Worm (Caenorhabditis elegans): Measurements from ENCODE around the gene fbxa-30.
A peak's percentile ranks its signal among the peaks of the same experiment; 100 is the strongest.

The fbxa-30 gene

ce11 chrIII:1275513-1275912 is at the start of gene fbxa-30:
Gene fbxa-30, minus strand, starts transcription at chrIII:1275613.
- TF ChIP-seq F13H6.1 (tag; optimal IDR thresholded peaks at IDR 0.05) (no peak), sma-9 (GFP tag; optimal IDR thresholded peaks at IDR 0.05) (no peak), sma-9 (tag; optimal IDR thresholded peaks at IDR 0.05) (no peak), nhr-237 (tag; optimal IDR thresholded peaks at IDR 0.05) (no peak), snpc-4 (tag; optimal IDR thresholded peaks at IDR 0.05) (no peak), alr-1 (tag; optimal IDR thresholded peaks at IDR 0.05) (no peak), lin-11 (tag; optimal IDR thresholded peaks at IDR 0.05) (no peak), dmd-4 (tag; optimal IDR thresholded peaks at IDR 0.05) (no peak), elt-1 (tag; optimal IDR thresholded peaks at IDR 0.05) (no peak), mab-5 (tag; optimal IDR thresholded peaks at IDR 0.05) (no peak), nhr-77 (tag; optimal IDR thresholded peaks at IDR 0.05) (no peak), mbf-1 (tag; optimal IDR thresholded peaks at IDR 0.05) (no peak), aly-2 (tag; optimal IDR thresholded peaks at IDR 0.05) (no peak)

DNA sequence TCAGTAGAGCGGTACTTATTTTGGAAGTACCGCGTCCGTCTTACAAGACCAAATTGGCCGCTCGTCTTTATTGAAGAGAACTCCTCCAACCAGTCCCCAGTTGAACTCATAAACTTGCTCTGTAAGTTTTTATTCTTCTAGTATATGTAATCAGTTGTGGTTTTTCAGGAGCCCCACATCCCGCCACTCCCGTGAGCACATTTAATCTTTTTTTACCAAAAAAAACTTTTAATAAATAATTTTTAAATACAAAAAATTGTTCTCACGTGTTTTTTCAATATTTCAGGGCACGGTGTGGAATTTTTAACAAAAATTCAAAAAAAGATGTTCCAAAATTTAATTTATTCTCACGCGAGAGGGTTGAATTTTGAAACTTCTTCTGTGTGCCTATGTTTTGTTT is 49.1 kb upstream of the fbxa-30 start, which contains the start of gene fbxa-14:
Gene fbxa-14 (minus strand): TSS at position 101 of the 400 bp plus-strand sequence.
- no peak for TF ChIP-seq sem-4 (tag; optimal IDR thresholded peaks at IDR 0.05)
- TF ChIP-seq alr-1 (tag; optimal IDR thresholded peaks at IDR 0.05): no peak
- TF ChIP-seq nhr-129 (tag; optimal IDR thresholded peaks at IDR 0.05): no peak
- no peak for TF ChIP-seq nhr-10 (tag; optimal IDR thresholded peaks at IDR 0.05)
- TF ChIP-seq nhr-77 (tag; optimal IDR thresholded peaks at IDR 0.05): no peak
- TF ChIP-seq unc-62 (GFP tag; optimal IDR thresholded peaks at IDR 0.05): no peak

ce11 chrIII:1323555-1323954 is 48.1 kb upstream of the fbxa-30 start:
- TF ChIP-seq sma-9 (GFP tag; optimal IDR thresholded peaks at IDR 0.05) (peak; percentile 42), sma-9 (tag; optimal IDR thresholded peaks at IDR 0.05) (no peak), unc-39 (tag; optimal IDR thresholded peaks at IDR 0.05) (no peak), ZK546.5 (tag; optimal IDR thresholded peaks at IDR 0.05) (no peak), fos-1 (tag; optimal IDR thresholded peaks at IDR 0.05) (peak; percentile 89), lsy-2 (tag; optimal IDR thresholded peaks at IDR 0.05) (no peak), crh-2 (tag; optimal IDR thresholded peaks at IDR 0.05) (peak; percentile 1), lin-39 (tag; optimal IDR thresholded peaks at IDR 0.05) (no peak), unc-62 (GFP tag; optimal IDR thresholded peaks at IDR 0.05) (no peak)

DNA sequence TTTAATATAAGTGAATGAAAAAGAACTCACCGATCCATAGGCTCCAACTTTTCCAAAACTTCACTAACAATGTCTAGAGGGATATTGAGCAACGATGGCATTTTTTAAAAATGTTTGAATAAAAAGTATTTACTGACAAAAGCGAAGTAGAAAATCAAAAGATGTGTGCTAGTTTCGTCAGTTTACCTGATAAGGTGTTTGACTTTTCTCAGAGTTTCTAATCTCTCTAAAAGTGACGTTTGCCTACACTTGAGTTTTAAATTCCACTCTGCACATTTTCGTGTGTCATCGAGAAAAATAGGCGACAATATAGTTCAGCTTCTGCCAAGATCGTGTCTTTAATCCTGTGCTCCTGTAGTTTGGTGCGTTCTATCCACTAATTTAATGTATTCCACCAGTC is 46.1 kb upstream of the fbxa-30 start, which contains the start of gene fbxa-15:
Gene fbxa-15 (minus strand): TSS at position 101 of the 400 bp plus-strand sequence.
- no peak for TF ChIP-seq nhr-129 (tag; optimal IDR thresholded peaks at IDR 0.05)
- TF ChIP-seq fos-1 (tag; optimal IDR thresholded peaks at IDR 0.05): peak; percentile 23

ce11 chrIII:1315038-1315437 is 39.6 kb upstream of the fbxa-30 start, which contains the start of the genes fbxa-80 and fbxa-19:
Gene fbxa-80, minus strand, starts transcription at chrIII:1315210.
Gene fbxa-19, plus strand, starts transcription at chrIII:1315401.
- TF ChIP-seq skn-1 (tag; optimal IDR thresholded peaks at IDR 0.05) (no peak), fos-1 (tag; optimal IDR thresholded peaks at IDR 0.05) (peak; percentile 78)

ce11 chrIII:1314283-1314682 is 38.9 kb upstream of the fbxa-30 start:
- TF ChIP-seq mdl-1 (tag; optimal IDR thresholded peaks at IDR 0.05) (no peak), nhr-25 (tag; optimal IDR thresholded peaks at IDR 0.05) (no peak), elt-1 (tag; optimal IDR thresholded peaks at IDR 0.05) (no peak), crh-2 (tag; optimal IDR thresholded peaks at IDR 0.05) (no peak), Y55F3AM.14 (GFP tag; optimal IDR thresholded peaks at IDR 0.05) (no peak), nhr-237 (tag; optimal IDR thresholded peaks at IDR 0.05) (no peak), nhr-77 (tag; optimal IDR thresholded peaks at IDR 0.05) (no peak), nhr-21 (tag; optimal IDR thresholded peaks at IDR 0.05) (no peak), nhr-129 (tag; optimal IDR thresholded peaks at IDR 0.05) (no peak), nhr-23 (tag; optimal IDR thresholded peaks at IDR 0.05) (no peak), skn-1 (tag; optimal IDR thresholded peaks at IDR 0.05) (no peak), aly-2 (tag; optimal IDR thresholded peaks at IDR 0.05) (no peak), nhr-12 (tag; optimal IDR thresholded peaks at IDR 0.05) (no peak), mbf-1 (tag; optimal IDR thresholded peaks at IDR 0.05) (no peak), sem-4 (tag; optimal IDR thresholded peaks at IDR 0.05) (no peak), blmp-1 (tag; optimal IDR thresholded peaks at IDR 0.05; ENCODE audit: insufficient read depth) (no peak), fos-1 (tag; optimal IDR thresholded peaks at IDR 0.05) (no peak), snpc-4 (tag; optimal IDR thresholded peaks at IDR 0.05) (no peak), alr-1 (tag; optimal IDR thresholded peaks at IDR 0.05) (no peak), F13H6.1 (tag; optimal IDR thresholded peaks at IDR 0.05) (no peak)
